5 worm cellular contexts compared by ENCODE assay signal in genomic region chrX:1451816-1452602, ce11.
TF ChIP-seq lines count a peak whose summit lies in the region.

No protein-coding gene starts in this region.

TF ChIP-seq in whole organism, L1 larva, 84 proteins besides CTCF, POLR2A, EP300 and RAD21:
- TF ChIP-seq swsn-7 (tag; optimal IDR thresholded peaks at IDR 0.05; lab: Kevin White, UChicago) = no peak
- TF ChIP-seq unc-130 (tag; optimal IDR thresholded peaks at IDR 0.05; lab: Kevin White, UChicago) = no peak
- no peak for TF ChIP-seq hpl-2 (GFP tag; optimal IDR thresholded peaks at IDR 0.05; lab: Kevin White, UChicago)
- peak; percentile 2 for TF ChIP-seq ztf-4 (tag; optimal IDR thresholded peaks at IDR 0.05; lab: Kevin White, UChicago)
- no peak for TF ChIP-seq nhr-90 (tag; optimal IDR thresholded peaks at IDR 0.05; lab: Kevin White, UChicago; ENCODE audit: poor library complexity)
- TF ChIP-seq dpl-1 (GFP tag; optimal IDR thresholded peaks at IDR 0.05; lab: Kevin White, UChicago) = no peak
- no peak for TF ChIP-seq mep-1 (tag; optimal IDR thresholded peaks at IDR 0.05; lab: Kevin White, UChicago)
- TF ChIP-seq xbp-1 (tag; optimal IDR thresholded peaks at IDR 0.05; lab: Kevin White, UChicago) = no peak
- no peak for TF ChIP-seq skn-1 (tag; optimal IDR thresholded peaks at IDR 0.05; lab: Kevin White, UChicago)
- TF ChIP-seq fos-1 (tag; optimal IDR thresholded peaks at IDR 0.05; lab: Kevin White, UChicago) = no peak
- peak; percentile 59 for TF ChIP-seq ama-1 (optimal IDR thresholded peaks at IDR 0.05; lab: Kevin White, UChicago)
- TF ChIP-seq hlh-4 (tag; optimal IDR thresholded peaks at IDR 0.05; lab: Kevin White, UChicago) = no peak
- TF ChIP-seq nhr-85 (tag; lab: Kevin White, UChicago) = peak; percentile 65
- peak in 1 of 2 experiments; percentile 20 for TF ChIP-seq lsy-2 (tag; optimal IDR thresholded peaks at IDR 0.05; lab: Kevin White, UChicago)
- no peak for TF ChIP-seq lir-3 (tag; optimal IDR thresholded peaks at IDR 0.05; lab: Kevin White, UChicago; ENCODE audit: poor library complexity)
- TF ChIP-seq egl-27 (tag; optimal IDR thresholded peaks at IDR 0.05; lab: Kevin White, UChicago) = no peak
- TF ChIP-seq aly-2 (tag; optimal IDR thresholded peaks at IDR 0.05; lab: Kevin White, UChicago) = peak; percentile 15

TF ChIP-seq in whole organism, L2 larva, 48 proteins besides CTCF, POLR2A, EP300 and RAD21:
- TF ChIP-seq ama-1 (optimal IDR thresholded peaks at IDR 0.05; lab: Kevin White, UChicago) (peak; percentile 83), ztf-4 (tag; optimal IDR thresholded peaks at IDR 0.05; lab: Kevin White, UChicago) (peak; percentile 32), R02D3.7 (tag; optimal IDR thresholded peaks at IDR 0.05; lab: Kevin White, UChicago) (no peak), F13H6.1 (tag; optimal IDR thresholded peaks at IDR 0.05; lab: Kevin White, UChicago) (peak; percentile 20)

TF ChIP-seq in whole organism, L3 larva, 47 proteins besides CTCF, POLR2A, EP300 and RAD21:
- TF ChIP-seq nhr-23 (tag; optimal IDR thresholded peaks at IDR 0.05; lab: Kevin White, UChicago) (peak; percentile 1), pha-4 (tag; optimal IDR thresholded peaks at IDR 0.05; lab: Kevin White, UChicago) (peak; percentile 22), aly-2 (tag; optimal IDR thresholded peaks at IDR 0.05; lab: Kevin White, UChicago) (no peak), lsy-12 (tag; optimal IDR thresholded peaks at IDR 0.05; lab: Kevin White, UChicago) (peak; percentile 33), ceh-28 (tag; optimal IDR thresholded peaks at IDR 0.05; lab: Kevin White, UChicago) (no peak), eor-1 (tag; optimal IDR thresholded peaks at IDR 0.05; lab: Kevin White, UChicago) (no peak), elt-2 (tag; optimal IDR thresholded peaks at IDR 0.05; lab: Kevin White, UChicago) (no peak), nhr-25 (tag; optimal IDR thresholded peaks at IDR 0.05; lab: Kevin White, UChicago) (peak; percentile 6), ama-1 (optimal IDR thresholded peaks at IDR 0.05; lab: Kevin White, UChicago) (peak; percentile 79)
TF ChIP-seq in whole organism, L3 larva: peak in this region for 5.

TF ChIP-seq in whole organism, L4 larva, 104 proteins besides CTCF, POLR2A, EP300 and RAD21:
- TF ChIP-seq ZK337.2 (GFP tag; IDR thresholded peaks at IDR 0.05; lab: Robert Waterston, UW) (no peak), spr-3 (GFP tag; optimal IDR thresholded peaks at IDR 0.05; lab: Kevin White, UChicago) (peak; percentile 12), egl-43 (GFP tag; IDR thresholded peaks at IDR 0.05; lab: Robert Waterston, UW) (peak; percentile 5; the same call in 1 of the 2 replicates), sdz-12 (GFP tag; optimal IDR thresholded peaks at IDR 0.05; lab: Kevin White, UChicago) (peak; percentile 22), duxl-1 (tag; optimal IDR thresholded peaks at IDR 0.05; lab: Kevin White, UChicago; ENCODE audit: poor library complexity) (peak; percentile 29), Y75B8A.6 (GFP tag; IDR thresholded peaks at IDR 0.05; lab: Robert Waterston, UW) (no peak), aha-1 (tag; lab: Kevin White, UChicago) (peak; percentile 75), lsy-2 (tag; optimal IDR thresholded peaks at IDR 0.05; lab: Kevin White, UChicago) (peak in 1 of 2 experiments; percentile 43), hif-1 (tag; optimal IDR thresholded peaks at IDR 0.05; lab: Kevin White, UChicago) (peak in 1 of 2 experiments; percentile 6), ces-1 (GFP tag; optimal IDR thresholded peaks at IDR 0.05; lab: Kevin White, UChicago) (no peak), nhr-10 (tag; optimal IDR thresholded peaks at IDR 0.05; lab: Kevin White, UChicago) (no peak), pha-4 (GFP tag; IDR thresholded peaks at IDR 0.05; lab: Robert Waterston, UW) (peak; percentile 7; the same call in 1 of the 2 replicates), pha-4 (tag; optimal IDR thresholded peaks at IDR 0.05; lab: Kevin White, UChicago) (no peak), D1046.2 (GFP tag; IDR thresholded peaks at IDR 0.05; lab: Robert Waterston, UW) (0 out of 2 replicates have a peak, but pooled peaks have one; percentile 35), nhr-76 (tag; optimal IDR thresholded peaks at IDR 0.05; lab: Kevin White, UChicago) (no peak), lin-39 (tag; optimal IDR thresholded peaks at IDR 0.05; lab: Kevin White, UChicago) (no peak), F44E2.7 (GFP tag; IDR thresholded peaks at IDR 0.05; lab: Robert Waterston, UW) (0 out of 2 replicates have a peak, but pooled peaks have one; percentile 40), arid-1 (GFP tag; conservative IDR thresholded peaks at IDR 0.05; lab: Robert Waterston, UW) (peak; percentile 51; the same call in 1 of the 2 replicates), daf-19 (GFP tag; conservative IDR thresholded peaks at IDR 0.05; lab: Robert Waterston, UW) (0 out of 2 replicates have a peak, but pooled peaks have one; percentile 73), ama-1 (optimal IDR thresholded peaks at IDR 0.05; lab: Kevin White, UChicago) (peak; percentile 7), mep-1 (tag; optimal IDR thresholded peaks at IDR 0.05; lab: Kevin White, UChicago) (peak; percentile 36), ceh-20 (GFP tag; IDR thresholded peaks at IDR 0.05; lab: Robert Waterston, UW) (no peak), T26A8.4 (GFP tag; IDR thresholded peaks at IDR 0.05; lab: Robert Waterston, UW) (peak; percentile 22)

TF ChIP-seq in whole organism, young adult, 124 proteins besides CTCF, POLR2A, EP300 and RAD21:
- no peak for TF ChIP-seq cebp-1 (GFP tag; IDR thresholded peaks at IDR 0.05; lab: Robert Waterston, UW)
- no peak for TF ChIP-seq cebp-1 (tag; optimal IDR thresholded peaks at IDR 0.05; lab: Kevin White, UChicago)
- TF ChIP-seq F57C9.4 (tag; optimal IDR thresholded peaks at IDR 0.05; lab: Kevin White, UChicago) = no peak
- peak in 1 of 3 experiments; percentile 56 for TF ChIP-seq lin-35 (GFP tag; optimal IDR thresholded peaks at IDR 0.05; lab: Kevin White, UChicago)
- no peak for TF ChIP-seq ceh-27 (GFP tag; optimal IDR thresholded peaks at IDR 0.05; lab: Kevin White, UChicago)
- peak; percentile 11; the same call in 1 of the 2 replicates for TF ChIP-seq ekl-4 (GFP tag; IDR thresholded peaks at IDR 0.05; lab: Robert Waterston, UW)
- 0 out of 2 replicates have a peak, but pooled peaks have one; percentile 60 for TF ChIP-seq Y53G8AR.9 (GFP tag; conservative IDR thresholded peaks at IDR 0.05; lab: Robert Waterston, UW)
- 0 out of 2 replicates have a peak, but pooled peaks have one; percentile 73 for TF ChIP-seq ceh-58 (GFP tag; IDR thresholded peaks at IDR 0.05; lab: Robert Waterston, UW)
- TF ChIP-seq nfyb-1 (GFP tag; IDR thresholded peaks at IDR 0.05; lab: Robert Waterston, UW) = peak; percentile 39; the same call in 1 of the 2 replicates
- peak; percentile 35 for TF ChIP-seq nhr-27 (tag; optimal IDR thresholded peaks at IDR 0.05; lab: Kevin White, UChicago)
- 0 out of 2 replicates have a peak, but pooled peaks have one; percentile 39 for TF ChIP-seq lin-26 (GFP tag; IDR thresholded peaks at IDR 0.05; lab: Robert Waterston, UW)
- TF ChIP-seq zim-3 (tag; optimal IDR thresholded peaks at IDR 0.05; lab: Kevin White, UChicago) = no peak
- no peak for TF ChIP-seq madf-6 (GFP tag; IDR thresholded peaks at IDR 0.05; lab: Robert Waterston, UW)
- TF ChIP-seq ztf-3 (GFP tag; optimal IDR thresholded peaks at IDR 0.05; lab: Kevin White, UChicago) = no peak
